Fruit fly (Drosophila melanogaster) whole organism, embryonic: ENCODE data around the gene CG43915.

Source experiments
- Aef1 ChIP-seq: fragments of 200-800 bp; sonication (Bioruptor generic); IDR thresholded peaks from 3 replicates; pipeline ENCODE4 v1.3.6; 2022; ENCODE audit warnings: missing biosample characterization, missing genetic modification characterization
- Atf-2 ChIP-seq: fragments of 200-800 bp; sonication (Bioruptor generic); optimal IDR thresholded peaks from 2 replicates; lab custom pipeline; 2016; ENCODE audit warnings: missing biosample characterization, missing genetic modification characterization
- Awh ChIP-seq: fragments of 200-800 bp; sonication (Bioruptor generic); IDR thresholded peaks from 2 replicates; pipeline ENCODE4, ENCODE4 v1.3.6; 2022; ENCODE audit warnings: missing biosample characterization, missing genetic modification characterization
- Blimp-1 ChIP-seq: fragments of 200-800 bp; sonication (Bioruptor generic); optimal IDR thresholded peaks from 3 replicates; lab custom pipeline; 2018; ENCODE audit warnings: missing biosample characterization, missing genetic modification characterization, mild to moderate bottlenecking, moderate library complexity, missing genetic modification reagents
- CG10366 ChIP-seq: fragments of 200-800 bp; sonication (Bioruptor generic); IDR thresholded peaks from 2 replicates; pipeline ENCODE4 v1.3.6; 2022; ENCODE audit warnings: missing biosample characterization, missing genetic modification characterization
- CG13894 ChIP-seq: fragments of 200-800 bp; sonication (Bioruptor generic); optimal IDR thresholded peaks from 3 replicates; lab custom pipeline; 2018; ENCODE audit warnings: missing biosample characterization, mild to moderate bottlenecking, missing genetic modification characterization, moderate library complexity
- CG14014 ChIP-seq: fragments of 200-800 bp; sonication (Bioruptor generic); IDR thresholded peaks from 2 replicates; pipeline ENCODE4 v1.3.6; 2022; ENCODE audit warnings: missing biosample characterization, missing genetic modification characterization
- CG14710 ChIP-seq: fragments of 200-800 bp; sonication (Bioruptor generic); optimal IDR thresholded peaks from 3 replicates; lab custom pipeline; 2019; ENCODE audit warnings: missing biosample characterization, mild to moderate bottlenecking, missing genetic modification characterization, moderate library complexity
- CG14965 ChIP-seq: fragments of 200-800 bp; sonication (Bioruptor generic); optimal IDR thresholded peaks from 2 replicates; lab custom pipeline; 2016; ENCODE audit warnings: missing biosample characterization, missing genetic modification characterization, borderline replicate concordance
- CG1647 ChIP-seq: fragments of 200-800 bp; sonication (Bioruptor generic); optimal IDR thresholded peaks from 3 replicates; lab custom pipeline; 2016; ENCODE audit warnings: missing biosample characterization, missing genetic modification characterization
- CG16863 ChIP-seq: fragments of 200-800 bp; sonication (Bioruptor generic); optimal IDR thresholded peaks from 3 replicates; lab custom pipeline; 2016; ENCODE audit warnings: missing biosample characterization, missing genetic modification characterization
- CG18619 ChIP-seq: fragments of 200-800 bp; sonication (Bioruptor generic); optimal IDR thresholded peaks from 3 replicates; lab custom pipeline; 2017; ENCODE audit warnings: missing biosample characterization, mild to moderate bottlenecking, missing genetic modification characterization
- CG2120 ChIP-seq: fragments of 200-800 bp; sonication (Bioruptor generic); optimal IDR thresholded peaks from 3 replicates; lab custom pipeline; 2016; ENCODE audit warnings: missing biosample characterization, missing genetic modification characterization
- CG2712 ChIP-seq: fragments of 200-800 bp; optimal IDR thresholded peaks from 3 replicates; lab custom pipeline; 2019; ENCODE audit warnings: missing biosample characterization, mild to moderate bottlenecking, missing genetic modification characterization, moderate library complexity
- CG4854 ChIP-seq: fragments of 200-800 bp; sonication (Bioruptor generic); optimal IDR thresholded peaks from 2 replicates; lab custom pipeline; 2016; ENCODE audit warnings: missing biosample characterization, missing genetic modification characterization, inconsistent platforms
- CG7839 ChIP-seq: fragments of 200-800 bp; sonication (Bioruptor generic); optimal IDR thresholded peaks from 3 replicates; lab custom pipeline; 2018; ENCODE audit warnings: missing biosample characterization, mild to moderate bottlenecking, missing genetic modification characterization, moderate library complexity
- CG8281 ChIP-seq: fragments of 200-800 bp; sonication (Bioruptor generic); optimal IDR thresholded peaks from 2 replicates; lab custom pipeline; 2018; ENCODE audit warnings: missing biosample characterization, mild to moderate bottlenecking, missing genetic modification characterization, moderate library complexity
- Deaf1 ChIP-seq: fragments of 200-800 bp; optimal IDR thresholded peaks from 3 replicates; lab custom pipeline; 2019; ENCODE audit warnings: missing biosample characterization, mild to moderate bottlenecking, missing genetic modification characterization, moderate library complexity
- Doc2 ChIP-seq: fragments of 200-800 bp; sonication (Bioruptor generic); IDR thresholded peaks from 2 replicates; pipeline ENCODE4 v1.3.6; 2022; ENCODE audit warnings: missing biosample characterization, missing genetic modification characterization
- GATAe ChIP-seq: fragments of 200-800 bp; sonication (Bioruptor generic); conservative IDR thresholded peaks from 2 replicates; pipeline ENCODE4 v1.3.6; 2022; ENCODE audit warnings: missing biosample characterization, missing genetic modification characterization
- HmgZ ChIP-seq: fragments of 200-800 bp; sonication (Bioruptor generic); optimal IDR thresholded peaks from 2 replicates; lab custom pipeline; 2018; ENCODE audit warnings: missing biosample characterization, mild to moderate bottlenecking, missing genetic modification characterization
- Hmx ChIP-seq: fragments of 200-800 bp; sonication (Bioruptor generic); optimal IDR thresholded peaks from 2 replicates; lab custom pipeline; 2016; ENCODE audit warnings: missing biosample characterization, missing genetic modification characterization
- Jarid2 ChIP-seq: fragments of 200-800 bp; sonication (Bioruptor generic); optimal IDR thresholded peaks from 3 replicates; lab custom pipeline; 2017; ENCODE audit warnings: mild to moderate bottlenecking, missing biosample characterization, missing genetic modification reagents, missing genetic modification characterization
- Kr ChIP-seq: fragments of 200-800 bp; sonication (Bioruptor generic); optimal IDR thresholded peaks from 2 replicates; lab custom pipeline; 2017; ENCODE audit warnings: missing biosample characterization, mild to moderate bottlenecking, missing genetic modification characterization
- Lpt ChIP-seq: fragments of >200 bp; optimal IDR thresholded peaks from 2 replicates; lab custom pipeline; 2018; ENCODE audit warnings: missing biosample characterization, missing genetic modification characterization
- Mad ChIP-seq: fragments of 200-800 bp; sonication (Bioruptor generic); optimal IDR thresholded peaks from 2 replicates; lab custom pipeline; 2016; ENCODE audit warnings: missing biosample characterization, missing genetic modification characterization
- Pdp1 ChIP-seq, 2 experiments: fragments of 200-800 bp; sonication (Bioruptor generic); optimal IDR thresholded peaks; 3 replicates each; lab custom pipeline; 2016; ENCODE audit warnings: missing biosample characterization in 2 of 2, missing genetic modification characterization in 2 of 2, mild to moderate bottlenecking in 1 of 2, moderate library complexity in 1 of 2
- Sox100B ChIP-seq: fragments of 200-800 bp; sonication (Bioruptor generic); optimal IDR thresholded peaks from 3 replicates; lab custom pipeline; 2018; ENCODE audit warnings: missing biosample characterization, mild to moderate bottlenecking, missing genetic modification characterization
- Ssrp ChIP-seq: fragments of 200-800 bp; sonication (Bioruptor generic); optimal IDR thresholded peaks from 2 replicates; lab custom pipeline; 2018; ENCODE audit warnings: missing biosample characterization, mild to moderate bottlenecking, missing genetic modification characterization, moderate library complexity
- Stat92E ChIP-seq, 3 experiments: fragments of >200 bp in 2 of 3; fragments of 200-800 bp in 1 of 3; sonication (Bioruptor generic) in 1 of 3; optimal IDR thresholded peaks; 2 replicates each; lab custom pipeline; 2017 to 2019; ENCODE audit warnings: missing biosample characterization in 3 of 3, missing genetic modification characterization in 3 of 3, mild to moderate bottlenecking in 1 of 3, moderate library complexity in 1 of 3
- TFAM ChIP-seq: fragments of 200-800 bp; sonication (Bioruptor generic); optimal IDR thresholded peaks from 2 replicates; lab custom pipeline; 2017; ENCODE audit warnings: missing biosample characterization, missing genetic modification characterization, inconsistent platforms
- ase ChIP-seq: fragments of 200-800 bp; sonication (Bioruptor generic); IDR thresholded peaks from 3 replicates; pipeline ENCODE4 v1.3.6; 2022; ENCODE audit warnings: missing biosample characterization, missing genetic modification characterization
- bab2 ChIP-seq: fragments of 200-800 bp; sonication (Bioruptor generic); optimal IDR thresholded peaks from 2 replicates; lab custom pipeline; 2016; ENCODE audit warnings: missing biosample characterization, missing genetic modification characterization
- cg ChIP-seq: fragments of 200-800 bp; sonication (Bioruptor generic); optimal IDR thresholded peaks from 3 replicates; lab custom pipeline; 2019; ENCODE audit warnings: missing biosample characterization, mild to moderate bottlenecking, missing genetic modification characterization, moderate library complexity
- exex ChIP-seq: fragments of 200-800 bp; sonication (Bioruptor generic); optimal IDR thresholded peaks from 4 replicates; lab custom pipeline; 2018; ENCODE audit warnings: missing biosample characterization, mild to moderate bottlenecking, missing genetic modification characterization, moderate library complexity
- fd3F ChIP-seq: fragments of 200-800 bp; sonication (Bioruptor generic); optimal IDR thresholded peaks from 2 replicates; lab custom pipeline; 2018; ENCODE audit warnings: missing biosample characterization, mild to moderate bottlenecking, missing genetic modification characterization, moderate library complexity
- grau ChIP-seq: fragments of 200-800 bp; optimal IDR thresholded peaks from 3 replicates; lab custom pipeline; 2019; ENCODE audit warnings: missing biosample characterization, mild to moderate bottlenecking, missing genetic modification characterization, moderate library complexity
- grn ChIP-seq: fragments of 200-800 bp; sonication (Bioruptor generic); optimal IDR thresholded peaks from 3 replicates; lab custom pipeline; 2017; ENCODE audit warnings: missing biosample characterization, missing genetic modification characterization
- hkb ChIP-seq, 2 experiments: fragments of 200-800 bp in 1 of 2; fragments of >200 bp in 1 of 2; sonication (Bioruptor generic) in 1 of 2; IDR thresholded peaks in 1 of 2; optimal IDR thresholded peaks in 1 of 2; 2 replicates each; pipeline versions ENCODE4 v1.3.6 to Lab custom; 2017 to 2022; ENCODE audit warnings: missing biosample characterization in 1 of 2, missing genetic modification characterization in 1 of 2
- jing ChIP-seq: fragments of 200-800 bp; sonication (Bioruptor generic); optimal IDR thresholded peaks from 2 replicates; lab custom pipeline; 2018; ENCODE audit warnings: missing biosample characterization, mild to moderate bottlenecking, missing genetic modification characterization
- knrl ChIP-seq: fragments of 200-800 bp; sonication (Bioruptor generic); IDR thresholded peaks from 3 replicates; pipeline ENCODE4 v1.3.6; 2022; ENCODE audit warnings: missing biosample characterization, missing genetic modification characterization; ENCODE audit not compliant: partially characterized antibody
- p53 ChIP-seq: fragments of 200-800 bp; sonication (Bioruptor generic); optimal IDR thresholded peaks from 2 replicates; lab custom pipeline; 2016; ENCODE audit warnings: missing biosample characterization, missing genetic modification characterization
- pfk ChIP-seq: fragments of 200-800 bp; sonication (Bioruptor generic); optimal IDR thresholded peaks from 2 replicates; lab custom pipeline; 2018; ENCODE audit warnings: missing biosample characterization, mild to moderate bottlenecking, missing genetic modification characterization, moderate library complexity
- seq ChIP-seq: fragments of 200-800 bp; sonication (Bioruptor generic); IDR thresholded peaks from 2 replicates; pipeline ENCODE4 v1.3.6; 2022; ENCODE audit warnings: missing biosample characterization, missing genetic modification characterization
- slou ChIP-seq: fragments of 200-800 bp; sonication (Bioruptor generic); optimal IDR thresholded peaks from 3 replicates; lab custom pipeline; 2016; ENCODE audit warnings: missing biosample characterization, missing genetic modification characterization
- sob ChIP-seq: fragments of 200-800 bp; sonication (Bioruptor generic); IDR thresholded peaks from 2 replicates; pipeline ENCODE4 v1.3.6; 2022; ENCODE audit warnings: missing biosample characterization, missing genetic modification characterization
- tgo ChIP-seq: fragments of 200-800 bp; sonication (Bioruptor generic); IDR thresholded peaks from 3 replicates; pipeline ENCODE4 v1.3.6; 2022; ENCODE audit warnings: missing biosample characterization, missing genetic modification characterization
- tio ChIP-seq: fragments of 200-800 bp; sonication (Bioruptor generic); optimal IDR thresholded peaks from 2 replicates; lab custom pipeline; 2017; ENCODE audit warnings: missing biosample characterization, missing genetic modification characterization, inconsistent platforms
- vfl ChIP-seq: fragments of 200-800 bp; sonication (Bioruptor generic); optimal IDR thresholded peaks from 2 replicates; lab custom pipeline; 2016; ENCODE audit warnings: missing biosample characterization, missing genetic modification characterization
- yki ChIP-seq: fragments of >200 bp; optimal IDR thresholded peaks from 3 replicates; lab custom pipeline; 2018
- z ChIP-seq: fragments of 200-800 bp; sonication (Bioruptor generic); IDR thresholded peaks from 3 replicates; pipeline ENCODE4 v1.3.6; 2022; ENCODE audit warnings: missing biosample characterization, missing genetic modification characterization

CG43915 gene

DNA sequence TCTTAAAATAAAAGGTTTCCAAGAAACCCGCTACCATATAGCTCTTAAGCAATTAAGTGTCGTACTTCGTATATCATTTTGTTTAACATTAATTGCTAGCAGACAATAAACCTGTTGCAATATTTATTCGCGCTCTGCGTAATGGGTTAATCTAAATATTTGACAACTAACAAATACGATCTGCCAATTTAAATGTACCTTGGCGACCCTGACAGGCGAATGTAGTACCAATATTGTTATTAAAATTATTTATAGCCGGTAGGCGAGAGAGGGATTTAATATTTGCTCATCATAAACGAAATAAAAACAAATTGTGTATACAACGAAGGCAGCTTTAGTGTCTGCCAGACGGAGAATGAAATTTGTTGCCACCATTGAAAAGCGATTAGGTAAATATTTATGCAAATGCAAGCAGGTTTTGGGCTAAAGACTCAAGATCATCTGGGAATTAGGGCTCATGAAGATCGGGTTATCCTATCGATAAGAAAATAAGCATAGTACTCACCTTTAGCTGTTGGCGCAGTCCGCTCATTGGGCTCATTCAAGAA, 39.9 kb upstream of the CG43915 start (continued):
- TF ChIP-seq tio (no peak), Doc2 (GFP tag; lab: Robert Waterston, UW) (no peak), Stat92E (GFP tag; optimal IDR thresholded peaks at IDR 0.05; lab: Kevin White, UChicago) (no peak), CG13894 (no peak), grau (peak; percentile 8), CG2712 (tag; lab: Kevin White, UChicago) (no peak), Jarid2 (GFP tag; lab: Kevin White, UChicago) (no peak), p53 (no peak), Mad (GFP tag; lab: Kevin White, UChicago) (no peak), CG14014 (GFP tag; lab: Robert Waterston, UW) (no peak), CG1647 (GFP tag; lab: Kevin White, UChicago) (no peak), HmgZ (no peak), Sox100B (GFP tag; lab: Kevin White, UChicago) (peak; percentile 12), GATAe (GFP tag; lab: Robert Waterston, UW) (no peak), CG7839 (tag; lab: Kevin White, UChicago) (peak; percentile 22), CG10366 (no peak), sob (peak; percentile 36; the same call in 1 of the 2 replicates), vfl (GFP tag; lab: Kevin White, UChicago) (no peak), ase (no peak), jing (no peak), pfk (GFP tag; lab: Kevin White, UChicago) (no peak), Blimp-1 (GFP tag; lab: Kevin White, UChicago) (no peak), Kr (GFP tag; lab: Kevin White, UChicago) (no peak), Deaf1 (no peak), grn (no peak), z (GFP tag; lab: Robert Waterston, UW) (no peak), TFAM (no peak), exex (peak; percentile 25), yki (lab: Kevin White, UChicago) (no peak), Hmx (GFP tag; lab: Kevin White, UChicago) (no peak), knrl (no peak), bab2 (GFP tag; lab: Kevin White, UChicago) (no peak), CG16863 (no peak), CG14710 (tag; lab: Kevin White, UChicago) (no peak), Aef1 (GFP tag; lab: Robert Waterston, UW) (no peak), Awh (GFP tag; lab: Robert Waterston, UW) (no peak), slou (GFP tag; lab: Kevin White, UChicago) (no peak), Lpt (GFP tag; lab: Kevin White, UChicago) (no peak), CG8281 (no peak), tgo (no peak), CG14965 (no peak), hkb (optimal IDR thresholded peaks at IDR 0.05; lab: Kevin White, UChicago) (no peak), hkb (GFP tag; IDR thresholded peaks at IDR 0.05; lab: Robert Waterston, UW) (no peak), cg (GFP tag; lab: Kevin White, UChicago) (no peak), Pdp1 (GFP tag; optimal IDR thresholded peaks at IDR 0.05; lab: Kevin White, UChicago) (no peak), CG2120 (GFP tag; lab: Kevin White, UChicago) (peak; percentile 35), seq (GFP tag; lab: Robert Waterston, UW) (no peak), Atf-2 (GFP tag; lab: Kevin White, UChicago) (no peak), Ssrp (tag; lab: Kevin White, UChicago) (no peak), CG18619 (GFP tag; lab: Kevin White, UChicago) (peak; percentile 16), fd3F (GFP tag; lab: Kevin White, UChicago) (peak; percentile 51), CG4854 (GFP tag; lab: Kevin White, UChicago) (no peak)
